Fruit fly (Drosophila melanogaster): ENCODE measurements around the gene CG3744.

The CG3744 gene

dm6 chr3R:24875939-24876842, at the start of gene CG3744 (continued):
- TF ChIP-seq CG17186 (GFP tag; optimal IDR thresholded peaks at IDR 0.05) (peak; percentile 55), pho (GFP tag; optimal IDR thresholded peaks at IDR 0.05) (peak; percentile 58), PHDP (tag; optimal IDR thresholded peaks at IDR 0.05) (peak; percentile 92), sna (GFP tag; IDR thresholded peaks at IDR 0.05; ENCODE audit: partially characterized antibody) (peak; percentile 93), CG9817 (tag; optimal IDR thresholded peaks at IDR 0.05) (peak; percentile 95), fd3F (GFP tag; optimal IDR thresholded peaks at IDR 0.05) (peak; percentile 90), CG4328 (GFP tag; optimal IDR thresholded peaks at IDR 0.05) (peak; percentile 85), Mrtf (GFP tag; IDR thresholded peaks at IDR 0.05) (peak; percentile 94), Eip74EF (GFP tag; optimal IDR thresholded peaks at IDR 0.05) (peak in 1 of 2 experiments; percentile 65), HLH54F (GFP tag; optimal IDR thresholded peaks at IDR 0.05) (peak; percentile 82), CG3281 (GFP tag; optimal IDR thresholded peaks at IDR 0.05) (peak; percentile 90), Bgb (GFP tag; IDR thresholded peaks at IDR 0.05; ENCODE audit: partially characterized antibody) (peak; percentile 95), psq (GFP tag; optimal IDR thresholded peaks at IDR 0.05) (peak; percentile 70), exex (tag; optimal IDR thresholded peaks at IDR 0.05) (no peak), ash1 (GFP tag; optimal IDR thresholded peaks at IDR 0.05) (peak; percentile 70), zf30C (GFP tag; optimal IDR thresholded peaks at IDR 0.05) (peak; percentile 21), ttk (GFP tag; IDR thresholded peaks at IDR 0.05) (peak; percentile 89), Pdp1 (GFP tag; optimal IDR thresholded peaks at IDR 0.05) (peak; percentile 75 to 77), lov (optimal IDR thresholded peaks at IDR 0.05) (no peak), lov (GFP tag; IDR thresholded peaks at IDR 0.05) (peak; percentile 93), toy (GFP tag; IDR thresholded peaks at IDR 0.05) (peak; percentile 83), H15 (GFP tag; IDR thresholded peaks at IDR 0.05) (peak; percentile 93), ci (GFP tag; IDR thresholded peaks at IDR 0.05) (peak; percentile 95), Rfx (GFP tag; IDR thresholded peaks at IDR 0.05) (peak; percentile 99), ham (GFP tag; IDR thresholded peaks at IDR 0.05) (peak; percentile 52; the same call in 1 of the 2 replicates), E2f1 (GFP tag; IDR thresholded peaks at IDR 0.05) (peak; percentile 88), da (GFP tag; optimal IDR thresholded peaks at IDR 0.05) (no peak), stc (GFP tag; IDR thresholded peaks at IDR 0.05) (peak; percentile 85), ato (GFP tag; IDR thresholded peaks at IDR 0.05; ENCODE audit: partially characterized antibody) (peak; percentile 77), CG10267 (tag; optimal IDR thresholded peaks at IDR 0.05) (peak; percentile 85), Antp (GFP tag; optimal IDR thresholded peaks at IDR 0.05) (peak; percentile 72), ATbp (GFP tag; optimal IDR thresholded peaks at IDR 0.05) (no peak), CG14050 (GFP tag; IDR thresholded peaks at IDR 0.05) (peak; percentile 86), pan (optimal IDR thresholded peaks at IDR 0.05) (no peak), pan (GFP tag; optimal IDR thresholded peaks at IDR 0.05 in 1 of 2, IDR thresholded peaks at IDR 0.05 in 1 of 2) (peak in 1 of 2 experiments; percentile 95), insv (GFP tag; optimal IDR thresholded peaks at IDR 0.05) (peak in 1 of 2 experiments; percentile 67), CG7987 (GFP tag; optimal IDR thresholded peaks at IDR 0.05) (peak; percentile 52), zfh1 (GFP tag; IDR thresholded peaks at IDR 0.05) (peak; percentile 96), CG10147 (GFP tag; optimal IDR thresholded peaks at IDR 0.05) (peak; percentile 85), CG11398 (GFP tag; optimal IDR thresholded peaks at IDR 0.05) (peak; percentile 27), CG2889 (GFP tag; IDR thresholded peaks at IDR 0.05) (peak; percentile 85), CG2129 (GFP tag; IDR thresholded peaks at IDR 0.05; ENCODE audit: partially characterized antibody) (peak; percentile 94), CG18599 (GFP tag; optimal IDR thresholded peaks at IDR 0.05) (peak; percentile 93), CG12942 (GFP tag; optimal IDR thresholded peaks at IDR 0.05) (peak; percentile 87), Gsc (GFP tag; IDR thresholded peaks at IDR 0.05) (peak; percentile 65), Stat92E (GFP tag; optimal IDR thresholded peaks at IDR 0.05) (no peak), CG10543 (GFP tag; optimal IDR thresholded peaks at IDR 0.05) (peak; percentile 93)

All from whole organism, embryonic.